Worm (Caenorhabditis elegans) whole organism, L4 larva: ENCODE data around the gene sri-30.

ENCODE experiments used
- ces-1 ChIP-seq: fragments of 150-350 bp; sonication (generic microtip); optimal IDR thresholded peaks from 4 replicates; lab custom pipeline; 2014; ENCODE audit warnings: missing biosample characterization, missing genetic modification reagents, missing genetic modification characterization
- lsy-2 ChIP-seq, 2 experiments: fragments of 150-350 bp in 1 of 2; sonication (generic microtip) in 1 of 2; optimal IDR thresholded peaks; 2 replicates each; lab custom pipeline; 2014 to 2017; ENCODE audit warnings: missing biosample characterization in 2 of 2, missing genetic modification characterization in 2 of 2
- nhr-10 ChIP-seq: fragments of 150-350 bp; optimal IDR thresholded peaks from 2 replicates; lab custom pipeline; 2014; ENCODE audit warnings: missing biosample characterization, missing genetic modification characterization
- nhr-77 ChIP-seq: fragments of 150-350 bp; optimal IDR thresholded peaks from 2 replicates; lab custom pipeline; 2014; ENCODE audit warnings: missing biosample characterization, missing genetic modification characterization
- saeg-2 ChIP-seq: fragments of 200-800 bp; sonication (Bioruptor generic); IDR thresholded peaks from 2 replicates; pipeline ENCODE4 v1.3.6; 2022; ENCODE audit warnings: missing genetic modification reagents, missing genetic modification characterization, missing compliant biosample characterization
- skn-1 ChIP-seq: fragments of 150-350 bp; optimal IDR thresholded peaks from 2 replicates; lab custom pipeline; 2014; ENCODE audit warnings: missing biosample characterization, missing genetic modification characterization
- unc-39 ChIP-seq: sonication (generic microtip); optimal IDR thresholded peaks from 2 replicates; lab custom pipeline; 2017; ENCODE audit warnings: missing biosample characterization, missing genetic modification characterization

DNA sequence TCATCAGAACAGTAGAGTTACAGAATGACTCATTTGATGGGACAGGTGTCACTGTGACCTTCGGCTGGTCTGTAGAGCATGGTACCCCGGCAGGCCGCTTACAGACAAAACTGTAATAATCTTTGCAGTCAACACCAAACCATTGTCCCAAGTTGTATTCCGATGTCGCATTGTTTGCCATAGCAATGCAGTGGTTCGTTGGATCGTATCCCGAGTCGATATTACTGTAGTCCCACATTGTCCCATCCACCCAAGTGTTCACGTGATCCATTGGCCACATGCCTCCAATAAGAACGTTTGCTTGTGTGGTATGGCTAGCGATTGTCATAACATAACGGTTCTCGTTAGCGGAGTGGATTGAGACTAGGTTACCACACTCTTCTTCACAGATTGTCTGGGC, 25.1 kb upstream of the sri-30 start:
- no peak for TF ChIP-seq ces-1
- TF ChIP-seq lsy-2 (tag; optimal IDR thresholded peaks at IDR 0.05; lab: Kevin White, UChicago) = no peak
- no peak for TF ChIP-seq nhr-10 (tag; lab: Kevin White, UChicago)
- no peak for TF ChIP-seq unc-39 (tag; lab: Kevin White, UChicago)
- no peak for TF ChIP-seq skn-1 (tag; lab: Kevin White, UChicago)
- no peak for TF ChIP-seq saeg-2 (GFP tag; lab: Robert Waterston, UW)
- no peak for TF ChIP-seq nhr-77 (tag; lab: Kevin White, UChicago)
